Fruit fly (Drosophila melanogaster) whole organism, pupa: ENCODE measurements around the gene Gagr.

Experiments
- CG10348 ChIP-seq: fragments of 200-800 bp; sonication (Bioruptor generic); IDR thresholded peaks from 2 replicates; pipeline ENCODE4 v1.3.6; 2022; ENCODE audit warnings: missing biosample characterization, missing genetic modification characterization
- CG12605 ChIP-seq: fragments of 200-800 bp; sonication (Bioruptor generic); IDR thresholded peaks from 2 replicates; pipeline ENCODE4 v1.3.6; 2022; ENCODE audit warnings: missing biosample characterization, missing genetic modification characterization
- CG13204 ChIP-seq: fragments of 200-800 bp; sonication (Bioruptor generic); optimal IDR thresholded peaks from 2 replicates; lab custom pipeline; 2018; ENCODE audit warnings: missing biosample characterization, mild to moderate bottlenecking, missing genetic modification characterization, moderate library complexity
- CG14655 ChIP-seq: fragments of 200-800 bp; sonication (Bioruptor generic); optimal IDR thresholded peaks from 3 replicates; lab custom pipeline; 2017; ENCODE audit warnings: mild to moderate bottlenecking, missing biosample characterization, missing genetic modification reagents, missing genetic modification characterization
- CG15710 ChIP-seq: fragments of 200-800 bp; sonication (Bioruptor generic); optimal IDR thresholded peaks from 2 replicates; lab custom pipeline; 2018; ENCODE audit warnings: missing biosample characterization, mild to moderate bottlenecking, missing genetic modification characterization, moderate library complexity
- CG17806 ChIP-seq: fragments of 200-800 bp; sonication (Bioruptor generic); optimal IDR thresholded peaks from 2 replicates; lab custom pipeline; 2018; ENCODE audit warnings: missing biosample characterization, mild to moderate bottlenecking, missing genetic modification characterization, moderate library complexity
- CG32121 ChIP-seq: fragments of 200-800 bp; sonication (Bioruptor generic); IDR thresholded peaks from 2 replicates; pipeline ENCODE4 v1.3.6; 2022; ENCODE audit warnings: missing biosample characterization, missing genetic modification characterization
- CG34367 ChIP-seq: fragments of 200-800 bp; sonication (Bioruptor generic); optimal IDR thresholded peaks from 2 replicates; lab custom pipeline; 2018; ENCODE audit warnings: missing biosample characterization, mild to moderate bottlenecking, missing genetic modification characterization
- CG4496 ChIP-seq: fragments of 200-800 bp; sonication (Bioruptor generic); IDR thresholded peaks from 3 replicates; pipeline ENCODE4 v1.3.6; 2022; ENCODE audit warnings: missing biosample characterization, missing genetic modification characterization
- CG8159 ChIP-seq: fragments of 200-800 bp; sonication (Bioruptor generic); optimal IDR thresholded peaks from 3 replicates; lab custom pipeline; 2018; ENCODE audit warnings: missing biosample characterization, mild to moderate bottlenecking, missing genetic modification characterization, moderate library complexity
- CG8301 ChIP-seq: fragments of 200-800 bp; sonication (Bioruptor generic); optimal IDR thresholded peaks from 2 replicates; lab custom pipeline; 2018; ENCODE audit warnings: missing biosample characterization, mild to moderate bottlenecking, missing genetic modification characterization
- CG9948 ChIP-seq: fragments of 200-800 bp; sonication (Bioruptor generic); optimal IDR thresholded peaks from 2 replicates; lab custom pipeline; 2018; ENCODE audit warnings: missing biosample characterization, mild to moderate bottlenecking, missing genetic modification characterization, moderate library complexity
- D1 ChIP-seq: fragments of 200-800 bp; sonication (Bioruptor generic); optimal IDR thresholded peaks from 2 replicates; lab custom pipeline; 2018; ENCODE audit warnings: missing biosample characterization, mild to moderate bottlenecking, missing genetic modification characterization, moderate library complexity
- EcR ChIP-seq: fragments of 200-800 bp; sonication (Bioruptor generic); optimal IDR thresholded peaks from 3 replicates; lab custom pipeline; 2019; ENCODE audit warnings: missing biosample characterization, missing genetic modification characterization, mild to moderate bottlenecking, moderate library complexity, missing genetic modification reagents
- Ets98B ChIP-seq: fragments of 200-800 bp; sonication (Bioruptor generic); IDR thresholded peaks from 2 replicates; pipeline ENCODE4 v1.3.6; 2022; ENCODE audit warnings: missing biosample characterization, missing genetic modification characterization
- Pif1A ChIP-seq: fragments of 200-800 bp; sonication (Bioruptor generic); optimal IDR thresholded peaks from 3 replicates; lab custom pipeline; 2016; ENCODE audit warnings: missing biosample characterization, missing genetic modification characterization
- Pif1B ChIP-seq: fragments of 200-800 bp; sonication (Bioruptor generic); optimal IDR thresholded peaks from 3 replicates; lab custom pipeline; 2016; ENCODE audit warnings: missing biosample characterization, missing genetic modification characterization
- Snoo ChIP-seq: fragments of 200-800 bp; sonication (Bioruptor generic); optimal IDR thresholded peaks from 3 replicates; lab custom pipeline; 2017; ENCODE audit warnings: missing biosample characterization, mild to moderate bottlenecking, missing genetic modification characterization, inconsistent platforms
- fd96Ca ChIP-seq: fragments of 200-800 bp; sonication (Bioruptor generic); IDR thresholded peaks from 3 replicates; pipeline ENCODE4 v1.3.6; 2022; ENCODE audit warnings: missing biosample characterization, missing genetic modification characterization
- gl ChIP-seq: fragments of 200-800 bp; sonication (Bioruptor generic); optimal IDR thresholded peaks from 2 replicates; lab custom pipeline; 2018; ENCODE audit warnings: missing biosample characterization, mild to moderate bottlenecking, missing genetic modification characterization
- rn ChIP-seq: fragments of 200-800 bp; sonication (Bioruptor generic); IDR thresholded peaks from 2 replicates; pipeline ENCODE4 v1.3.6; 2022; ENCODE audit warnings: missing biosample characterization, missing genetic modification characterization

Gene Gagr

dm6 chr3L:16377768-16378764, 16.3 kb upstream of the Gagr start, which contains the start of gene roq:
TSS of gene roq (minus strand) at chr3L:16378566.
- peak; percentile 16; the same call in 1 of the 2 replicates for TF ChIP-seq CG12605 (GFP tag; lab: Robert Waterston, UW)
- peak; percentile 11 for TF ChIP-seq gl
- TF ChIP-seq Ets98B (GFP tag; lab: Robert Waterston, UW) = no peak
- peak; percentile 29 for TF ChIP-seq EcR (GFP tag; lab: Kevin White, UChicago)

DNA sequence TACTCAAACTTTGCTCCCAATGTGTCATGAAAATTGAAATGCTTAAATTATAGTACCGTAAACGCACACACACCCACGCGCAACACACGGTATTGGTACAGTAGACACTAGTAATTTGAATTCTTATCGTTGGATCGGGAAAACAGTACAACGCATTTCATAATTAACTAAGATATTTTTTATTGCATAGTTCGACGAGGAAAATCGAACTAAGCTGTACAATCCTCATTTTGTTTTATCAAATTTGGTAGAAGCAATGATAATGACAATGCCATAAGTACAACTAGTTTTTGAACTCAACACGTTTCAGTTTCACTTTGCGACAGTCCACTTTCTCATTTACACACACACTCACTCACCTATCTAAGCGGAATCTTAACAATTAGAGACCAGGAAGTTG, 13.6 kb upstream of the Gagr start:
- no peak for TF ChIP-seq CG4496 (GFP tag; lab: Robert Waterston, UW)
- TF ChIP-seq CG8301 (tag; lab: Kevin White, UChicago) = peak; percentile 21

- no peak for TF ChIP-seq Pif1A (GFP tag; lab: Kevin White, UChicago)
- TF ChIP-seq EcR (GFP tag; lab: Kevin White, UChicago) = no peak
- no peak for TF ChIP-seq fd96Ca (GFP tag; lab: Robert Waterston, UW)
- no peak for TF ChIP-seq CG12605 (GFP tag; lab: Robert Waterston, UW)
- no peak for TF ChIP-seq D1
- no peak for TF ChIP-seq Pif1B (GFP tag; lab: Kevin White, UChicago)
- TF ChIP-seq rn (GFP tag; lab: Robert Waterston, UW) = no peak
- no peak for TF ChIP-seq CG14655 (GFP tag; lab: Kevin White, UChicago)
- TF ChIP-seq Snoo (tag; lab: Kevin White, UChicago) = no peak
- TF ChIP-seq CG17806 (tag; lab: Kevin White, UChicago) = no peak
- TF ChIP-seq Ets98B (GFP tag; lab: Robert Waterston, UW) = no peak
- no peak for TF ChIP-seq CG8159 (tag; lab: Kevin White, UChicago)
- no peak for TF ChIP-seq CG8301 (tag; lab: Kevin White, UChicago)
- no peak for TF ChIP-seq CG4496 (GFP tag; lab: Robert Waterston, UW)
- TF ChIP-seq gl = no peak
- TF ChIP-seq CG10348 (GFP tag; lab: Robert Waterston, UW) = no peak
- no peak for TF ChIP-seq CG9948 (tag; lab: Kevin White, UChicago)
- TF ChIP-seq CG15710 (tag; lab: Kevin White, UChicago) = no peak
- no peak for TF ChIP-seq CG32121 (GFP tag; lab: Robert Waterston, UW)
Measured at dm6 chr3L:16381184-16381797, 13.1 kb upstream of the Gagr start, which contains the start of gene Agpat4. TSS of gene Agpat4 (minus strand) at chr3L:16381570.

DNA sequence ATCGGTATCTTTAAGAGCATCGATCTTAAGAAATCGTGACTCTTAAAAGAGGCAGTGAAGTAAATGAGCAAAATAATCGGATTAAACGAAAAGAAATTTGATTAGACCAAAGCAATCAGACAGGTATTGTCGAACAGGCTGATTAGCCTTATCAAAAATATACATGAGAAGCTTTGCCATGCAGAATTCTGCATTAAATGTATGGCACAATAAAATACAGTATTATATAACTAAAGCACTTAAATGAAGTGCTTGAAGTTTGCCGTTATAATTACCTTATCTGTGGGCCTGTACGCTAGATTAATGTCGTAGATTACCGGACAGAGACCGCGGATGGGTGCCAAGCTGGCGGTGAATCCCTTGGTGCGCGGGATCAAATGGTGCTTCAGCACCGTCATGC, 11.3 kb upstream of the Gagr start:
- TF ChIP-seq CG15710 (tag; lab: Kevin White, UChicago) (no peak), Pif1A (GFP tag; lab: Kevin White, UChicago) (no peak), CG4496 (GFP tag; lab: Robert Waterston, UW) (no peak), CG8301 (tag; lab: Kevin White, UChicago) (no peak), fd96Ca (GFP tag; lab: Robert Waterston, UW) (no peak), CG17806 (tag; lab: Kevin White, UChicago) (no peak), gl (no peak), CG34367 (tag; lab: Kevin White, UChicago) (no peak), Pif1B (GFP tag; lab: Kevin White, UChicago) (no peak), CG12605 (GFP tag; lab: Robert Waterston, UW) (no peak), Snoo (tag; lab: Kevin White, UChicago) (no peak), CG32121 (GFP tag; lab: Robert Waterston, UW) (no peak), CG14655 (GFP tag; lab: Kevin White, UChicago) (no peak), CG10348 (GFP tag; lab: Robert Waterston, UW) (no peak), CG13204 (GFP tag; lab: Kevin White, UChicago) (no peak), EcR (GFP tag; lab: Kevin White, UChicago) (no peak), rn (GFP tag; lab: Robert Waterston, UW) (no peak)

- TF ChIP-seq CG34367 (tag; lab: Kevin White, UChicago) (no peak), CG9948 (tag; lab: Kevin White, UChicago) (no peak), CG4496 (GFP tag; lab: Robert Waterston, UW) (peak; percentile 41; the same call in 1 of the 3 replicates), gl (peak; percentile 18), CG8301 (tag; lab: Kevin White, UChicago) (peak; percentile 12), CG13204 (GFP tag; lab: Kevin White, UChicago) (no peak), CG12605 (GFP tag; lab: Robert Waterston, UW) (peak; percentile 37; the same call in 1 of the 2 replicates), rn (GFP tag; lab: Robert Waterston, UW) (no peak), Ets98B (GFP tag; lab: Robert Waterston, UW) (0 out of 2 replicates have a peak, but pooled peaks have one; percentile 32), CG10348 (GFP tag; lab: Robert Waterston, UW) (no peak), fd96Ca (GFP tag; lab: Robert Waterston, UW) (peak; percentile 40; the same call in 1 of the 3 replicates)
Measured at dm6 chr3L:16384145-16384705, 10.2 kb upstream of the Gagr start.
